Worm (Caenorhabditis elegans) whole organism, late embryonic: ENCODE measurements around the gene pph-6.

ENCODE experiments used
- ama-1 ChIP-seq: fragments of 150-350 bp; optimal IDR thresholded peaks from 2 replicates; lab custom pipeline; 2014
- ceh-30 ChIP-seq: fragments of 150-350 bp; optimal IDR thresholded peaks from 2 replicates; lab custom pipeline; 2014; ENCODE audit warnings: missing biosample characterization, missing genetic modification characterization
- ceh-48 ChIP-seq: sonication (generic microtip); optimal IDR thresholded peaks from 2 replicates; lab custom pipeline; 2016; ENCODE audit warnings: missing genetic modification characterization, inconsistent platforms, missing compliant biosample characterization
- dve-1 ChIP-seq: sonication (generic microtip); optimal IDR thresholded peaks from 2 replicates; lab custom pipeline; 2017; ENCODE audit warnings: antibody characterized with exemption, mild to moderate bottlenecking, missing genetic modification characterization, missing compliant biosample characterization
- elt-2 ChIP-seq: sonication (generic microtip); optimal IDR thresholded peaks from 2 replicates; lab custom pipeline; 2016; ENCODE audit warnings: missing genetic modification reagents, missing genetic modification characterization, missing compliant biosample characterization
- ets-4 ChIP-seq: sonication (generic microtip); optimal IDR thresholded peaks from 2 replicates; lab custom pipeline; 2016; ENCODE audit warnings: missing genetic modification characterization, missing compliant biosample characterization
- fkh-10 ChIP-seq: fragments of 150-350 bp; optimal IDR thresholded peaks from 2 replicates; lab custom pipeline; 2014; ENCODE audit warnings: missing biosample characterization, missing genetic modification reagents, missing genetic modification characterization
- hlh-6 ChIP-seq: sonication (generic microtip); optimal IDR thresholded peaks from 2 replicates; lab custom pipeline; 2016; ENCODE audit warnings: missing genotype, missing genetic modification characterization, missing compliant biosample characterization
- mec-3 ChIP-seq: sonication (generic microtip); optimal IDR thresholded peaks from 2 replicates; lab custom pipeline; 2016; ENCODE audit warnings: borderline replicate concordance, missing genetic modification characterization, missing compliant biosample characterization
- nfya-1 ChIP-seq: sonication (generic microtip); optimal IDR thresholded peaks from 2 replicates; lab custom pipeline; 2017; ENCODE audit warnings: missing genetic modification characterization, mild to moderate bottlenecking, missing compliant biosample characterization, antibody characterized with exemption, moderate library complexity
- pha-2 ChIP-seq: sonication (generic microtip); optimal IDR thresholded peaks from 2 replicates; lab custom pipeline; 2017; ENCODE audit warnings: mild to moderate bottlenecking, missing genetic modification characterization, missing compliant biosample characterization
- pha-4 ChIP-seq: fragments of 150-350 bp; optimal IDR thresholded peaks from 2 replicates; lab custom pipeline; 2018; ENCODE audit warnings: missing biosample characterization, missing genetic modification reagents, missing genetic modification characterization
- pqm-1 ChIP-seq: sonication (generic microtip); optimal IDR thresholded peaks from 2 replicates; lab custom pipeline; 2016; ENCODE audit warnings: missing genetic modification characterization, missing compliant biosample characterization
- tbx-2 ChIP-seq: sonication (generic microtip); optimal IDR thresholded peaks from 2 replicates; lab custom pipeline; 2016; ENCODE audit warnings: missing genetic modification characterization, missing compliant biosample characterization

- TF ChIP-seq mec-3 (no peak), pha-4 (tag; lab: Kevin White, UChicago) (no peak), elt-2 (no peak), ets-4 (tag; lab: Kevin White, UChicago) (no peak), hlh-6 (tag; lab: Kevin White, UChicago) (no peak), ama-1 (no peak), fkh-10 (no peak), tbx-2 (tag; lab: Kevin White, UChicago) (no peak), ceh-30 (no peak), pha-2 (tag; lab: Kevin White, UChicago) (no peak), ceh-48 (tag; lab: Kevin White, UChicago) (no peak), pqm-1 (tag; lab: Kevin White, UChicago) (no peak), nfya-1 (no peak), dve-1 (tag; lab: Kevin White, UChicago) (no peak)
Measured at ce11 chrIII:3502215-3502838, 40.8 kb downstream of the pph-6 start, which contains the start of gene M01F1.8.
